Fruit fly (Drosophila melanogaster): ENCODE measurements around the gene CG46339.

The CG46339 gene

dm6 chr3R:26886283-26886689, 29.3 kb upstream of the CG46339 start (continued):
- TF ChIP-seq CG4820 (GFP tag; optimal IDR thresholded peaks at IDR 0.05) (peak; percentile 25), CG14050 (GFP tag; IDR thresholded peaks at IDR 0.05) (no peak), rib (GFP tag; IDR thresholded peaks at IDR 0.05) (no peak), CG9876 (GFP tag; optimal IDR thresholded peaks at IDR 0.05) (no peak), CG18619 (GFP tag; optimal IDR thresholded peaks at IDR 0.05) (peak; percentile 61), CG6254 (GFP tag; optimal IDR thresholded peaks at IDR 0.05) (peak; percentile 77), zfh2 (GFP tag; optimal IDR thresholded peaks at IDR 0.05) (no peak), CG8290 (GFP tag; optimal IDR thresholded peaks at IDR 0.05) (peak; percentile 24), CG8290 (tag; optimal IDR thresholded peaks at IDR 0.05) (peak in 1 of 2 experiments; percentile 21), br (optimal IDR thresholded peaks at IDR 0.05) (no peak), ato (GFP tag; IDR thresholded peaks at IDR 0.05; ENCODE audit: partially characterized antibody) (no peak), trem (tag; optimal IDR thresholded peaks at IDR 0.05) (peak; percentile 73), CG1233 (GFP tag; optimal IDR thresholded peaks at IDR 0.05) (peak; percentile 73), vnd (GFP tag; IDR thresholded peaks at IDR 0.05; ENCODE audit: partially characterized antibody) (no peak), Sox102F (GFP tag; optimal IDR thresholded peaks at IDR 0.05) (peak; percentile 68), luna (GFP tag; optimal IDR thresholded peaks at IDR 0.05) (no peak), trh (GFP tag; optimal IDR thresholded peaks at IDR 0.05) (no peak), CG6272 (GFP tag; IDR thresholded peaks at IDR 0.05) (no peak), CG10147 (GFP tag; optimal IDR thresholded peaks at IDR 0.05) (peak; percentile 47), CG14014 (GFP tag; IDR thresholded peaks at IDR 0.05) (peak; percentile 37; the same call in 1 of the 2 replicates), CG16779 (GFP tag; IDR thresholded peaks at IDR 0.05) (no peak), Adf1 (GFP tag; IDR thresholded peaks at IDR 0.05) (no peak), dan (GFP tag; IDR thresholded peaks at IDR 0.05) (no peak), ATbp (GFP tag; optimal IDR thresholded peaks at IDR 0.05) (peak; percentile 70), CG7271 (tag; optimal IDR thresholded peaks at IDR 0.05) (no peak), CG12219 (GFP tag; optimal IDR thresholded peaks at IDR 0.05) (peak; percentile 58), CG8924 (tag; optimal IDR thresholded peaks at IDR 0.05) (peak; percentile 87), nerfin-2 (GFP tag; IDR thresholded peaks at IDR 0.05; ENCODE audit: partially characterized antibody) (no peak), CG1647 (GFP tag; optimal IDR thresholded peaks at IDR 0.05) (no peak), Abd-B (GFP tag; optimal IDR thresholded peaks at IDR 0.05) (peak; percentile 79), Hey (tag; optimal IDR thresholded peaks at IDR 0.05) (no peak), CG13775 (GFP tag; optimal IDR thresholded peaks at IDR 0.05) (peak; percentile 66), insv (GFP tag; optimal IDR thresholded peaks at IDR 0.05) (no peak), Hr39 (optimal IDR thresholded peaks at IDR 0.05) (no peak), TFAM (GFP tag; optimal IDR thresholded peaks at IDR 0.05) (peak; percentile 4), Hr3 (GFP tag; optimal IDR thresholded peaks at IDR 0.05) (peak; percentile 61), CG8359 (GFP tag; optimal IDR thresholded peaks at IDR 0.05; ENCODE audit: borderline replicate concordance) (peak; percentile 72), pita (GFP tag; optimal IDR thresholded peaks at IDR 0.05) (no peak), CG8089 (GFP tag; optimal IDR thresholded peaks at IDR 0.05) (no peak), CG1529 (GFP tag; optimal IDR thresholded peaks at IDR 0.05) (peak; percentile 52), Nf-YC (tag; optimal IDR thresholded peaks at IDR 0.05) (peak; percentile 33), Fer2 (tag; optimal IDR thresholded peaks at IDR 0.05) (peak; percentile 5), C15 (GFP tag; IDR thresholded peaks at IDR 0.05) (no peak), Optix (GFP tag; IDR thresholded peaks at IDR 0.05) (peak; percentile 54; the same call in 1 of the 3 replicates), CG10274 (GFP tag; optimal IDR thresholded peaks at IDR 0.05) (peak; percentile 37)
